Worm (Caenorhabditis elegans): ENCODE data around the gene F10C1.8.

The F10C1.8 gene

DNA sequence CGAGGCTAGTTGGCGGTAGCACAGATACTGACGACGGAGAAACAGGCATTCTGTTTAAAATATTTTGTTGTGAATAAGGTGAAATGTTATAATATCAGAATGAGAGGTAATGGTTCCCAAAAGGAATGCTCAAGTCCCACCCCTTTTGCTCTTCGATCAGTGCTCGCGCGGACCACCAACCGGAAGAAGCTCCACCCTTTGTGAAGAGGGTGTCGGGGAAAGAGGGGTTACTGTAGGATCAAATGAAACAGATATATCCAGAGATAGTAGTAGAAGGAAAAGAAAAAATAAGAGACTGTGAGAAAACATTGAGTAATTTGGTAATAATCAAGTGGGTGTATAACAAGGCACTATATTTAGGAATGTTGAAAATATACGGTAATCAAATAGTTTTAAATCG, 19.9 kb downstream of the F10C1.8 start, which contains the start of the genes dmd-5 and F10C1.1:
Gene dmd-5 (minus strand): TSS at position 101 of the 400 bp plus-strand sequence.
Gene F10C1.1 (plus strand): TSS at position 110 of the 400 bp plus-strand sequence.
- TF ChIP-seq dao-5 (tag; optimal IDR thresholded peaks at IDR 0.05) (no peak), W03F9.2 (tag; optimal IDR thresholded peaks at IDR 0.05) (no peak), him-1 (tag; optimal IDR thresholded peaks at IDR 0.05) (no peak)

- no peak for TF ChIP-seq W03F9.2 (tag; optimal IDR thresholded peaks at IDR 0.05)
- no peak for TF ChIP-seq him-1 (tag; optimal IDR thresholded peaks at IDR 0.05)
- no peak for TF ChIP-seq dao-5 (tag; optimal IDR thresholded peaks at IDR 0.05)
Observed at ce11 chrII:5774879-5775278, 20.6 kb downstream of the F10C1.8 start.

DNA sequence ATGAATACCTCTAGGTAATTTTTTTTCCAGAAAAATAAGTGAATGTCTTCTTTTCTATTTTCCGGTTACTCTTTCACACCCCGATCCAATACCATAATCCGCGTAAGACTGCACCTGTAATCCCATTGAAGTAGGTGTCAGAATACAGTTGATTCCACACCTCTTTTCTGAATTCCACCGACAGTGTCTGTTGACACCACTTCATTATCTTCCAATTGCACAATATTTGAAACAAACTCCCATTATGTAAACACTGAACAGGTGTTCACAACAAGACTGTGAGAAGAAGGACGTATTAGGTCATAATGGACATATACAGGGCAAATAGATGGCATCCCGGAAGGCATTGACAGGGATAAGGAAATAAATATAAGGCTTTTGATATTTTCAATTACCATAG, 23.1 kb downstream of the F10C1.8 start:
- TF ChIP-seq dao-5 (tag; optimal IDR thresholded peaks at IDR 0.05) (no peak), him-1 (tag; optimal IDR thresholded peaks at IDR 0.05) (no peak), W03F9.2 (tag; optimal IDR thresholded peaks at IDR 0.05) (no peak)

ce11 chrII:5779866-5780265, 25.6 kb downstream of the F10C1.8 start:
- no peak for TF ChIP-seq W03F9.2 (tag; optimal IDR thresholded peaks at IDR 0.05)
- peak; percentile 75 for TF ChIP-seq him-1 (tag; optimal IDR thresholded peaks at IDR 0.05)
- TF ChIP-seq dao-5 (tag; optimal IDR thresholded peaks at IDR 0.05) = no peak

ce11 chrII:5781935-5782921, 28.0 kb downstream of the F10C1.8 start, which contains the start of gene K05F1.6:
K05F1.6 (plus strand) TSS chrII:5782520.
- TF ChIP-seq him-1 (tag; optimal IDR thresholded peaks at IDR 0.05) (peak; percentile 34), dao-5 (tag; optimal IDR thresholded peaks at IDR 0.05) (peak; percentile 47), W03F9.2 (tag; optimal IDR thresholded peaks at IDR 0.05) (peak; percentile 67)

- TF ChIP-seq dao-5 (tag; optimal IDR thresholded peaks at IDR 0.05) = no peak
- no peak for TF ChIP-seq W03F9.2 (tag; optimal IDR thresholded peaks at IDR 0.05)
- TF ChIP-seq him-1 (tag; optimal IDR thresholded peaks at IDR 0.05) = no peak
Observed at ce11 chrII:5785504-5785903, 31.2 kb downstream of the F10C1.8 start.

- TF ChIP-seq him-1 (tag; optimal IDR thresholded peaks at IDR 0.05) (no peak), W03F9.2 (tag; optimal IDR thresholded peaks at IDR 0.05) (no peak), dao-5 (tag; optimal IDR thresholded peaks at IDR 0.05) (no peak)
Observed at ce11 chrII:5788815-5789214, 34.5 kb downstream of the F10C1.8 start, which contains the start of gene K05F1.13. K05F1.13 (plus strand) TSS chrII:5789115.

- TF ChIP-seq dao-5 (tag; optimal IDR thresholded peaks at IDR 0.05) = no peak
- no peak for TF ChIP-seq W03F9.2 (tag; optimal IDR thresholded peaks at IDR 0.05)
- TF ChIP-seq him-1 (tag; optimal IDR thresholded peaks at IDR 0.05) = no peak
Observed at ce11 chrII:5790313-5790773, 36.1 kb downstream of the F10C1.8 start, which contains the start of gene lect-2. lect-2 (plus strand) TSS chrII:5790723.

ce11 chrII:5792490-5792889, 38.2 kb downstream of the F10C1.8 start, which contains the start of gene K05F1.14:
K05F1.14 (minus strand) TSS chrII:5792590.
- TF ChIP-seq him-1 (tag; optimal IDR thresholded peaks at IDR 0.05) = no peak
- TF ChIP-seq W03F9.2 (tag; optimal IDR thresholded peaks at IDR 0.05) = no peak
- no peak for TF ChIP-seq dao-5 (tag; optimal IDR thresholded peaks at IDR 0.05)

DNA sequence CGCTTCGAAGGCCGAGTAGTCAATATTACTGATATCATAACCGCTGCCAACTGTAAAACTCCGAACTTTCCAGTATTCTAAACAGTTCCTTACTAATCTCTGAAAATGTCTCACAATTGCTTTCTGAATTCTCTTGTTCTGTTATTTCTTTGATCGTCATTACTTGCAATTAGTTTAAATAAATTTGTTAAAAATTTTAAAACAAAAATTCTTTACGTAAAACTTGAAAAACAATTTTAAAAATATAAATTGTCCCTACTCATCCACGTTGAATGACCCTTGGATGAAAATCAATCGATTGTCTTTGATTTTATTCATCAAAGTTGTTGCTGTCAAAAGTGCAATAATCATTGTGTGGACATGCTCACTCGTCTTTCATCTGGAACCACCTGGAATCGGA, 39.9 kb downstream of the F10C1.8 start, which contains the start of gene acdh-8:
Gene acdh-8 (plus strand): TSS at position 301 of the 400 bp plus-strand sequence.
- TF ChIP-seq him-1 (tag; optimal IDR thresholded peaks at IDR 0.05) (no peak), dao-5 (tag; optimal IDR thresholded peaks at IDR 0.05) (no peak), W03F9.2 (tag; optimal IDR thresholded peaks at IDR 0.05) (no peak)

- TF ChIP-seq him-1 (tag; optimal IDR thresholded peaks at IDR 0.05) (no peak), W03F9.2 (tag; optimal IDR thresholded peaks at IDR 0.05) (no peak), dao-5 (tag; optimal IDR thresholded peaks at IDR 0.05) (no peak)
Observed at ce11 chrII:5797348-5797977, 43.2 kb downstream of the F10C1.8 start, which contains the start of the genes msp-63 and msp-142. msp-63 (minus strand) TSS chrII:5797448. msp-142 (plus strand) TSS chrII:5797927.

DNA sequence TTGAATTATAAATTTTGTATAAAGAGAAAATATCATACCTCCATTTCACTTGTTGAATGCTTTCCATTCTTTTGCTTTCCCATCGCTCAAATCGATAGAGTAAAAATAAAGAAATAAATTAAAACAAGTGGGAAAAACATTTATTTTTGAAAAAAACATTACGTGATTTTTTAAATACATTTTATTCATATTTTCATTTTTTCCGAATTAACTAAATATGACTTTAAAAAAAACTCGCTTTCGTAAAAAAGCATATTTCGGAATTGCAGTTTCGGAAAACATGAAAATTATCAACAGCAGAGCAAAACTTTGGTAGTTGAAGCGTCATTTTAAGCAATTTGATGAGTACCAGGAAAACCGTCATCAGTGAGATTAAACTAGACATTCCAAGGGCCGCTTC, 45.3 kb downstream of the F10C1.8 start, which contains the start of gene K05F1.8:
Gene K05F1.8 (minus strand): TSS at position 101 of the 400 bp plus-strand sequence.
- TF ChIP-seq W03F9.2 (tag; optimal IDR thresholded peaks at IDR 0.05) = no peak
- TF ChIP-seq him-1 (tag; optimal IDR thresholded peaks at IDR 0.05) = no peak
- TF ChIP-seq dao-5 (tag; optimal IDR thresholded peaks at IDR 0.05) = no peak

ce11 chrII:5801075-5801474, 46.8 kb downstream of the F10C1.8 start, which contains the start of the genes K05F1.9 and K05F1.1:
K05F1.9 (minus strand) TSS chrII:5801175.
K05F1.1 (plus strand) TSS chrII:5801382.
- TF ChIP-seq W03F9.2 (tag; optimal IDR thresholded peaks at IDR 0.05) = no peak
- no peak for TF ChIP-seq dao-5 (tag; optimal IDR thresholded peaks at IDR 0.05)
- TF ChIP-seq him-1 (tag; optimal IDR thresholded peaks at IDR 0.05) = no peak

All from whole organism, L4/young adult.